Fruit fly (Drosophila melanogaster): ENCODE data around the gene CG32814.

The CG32814 gene

DNA sequence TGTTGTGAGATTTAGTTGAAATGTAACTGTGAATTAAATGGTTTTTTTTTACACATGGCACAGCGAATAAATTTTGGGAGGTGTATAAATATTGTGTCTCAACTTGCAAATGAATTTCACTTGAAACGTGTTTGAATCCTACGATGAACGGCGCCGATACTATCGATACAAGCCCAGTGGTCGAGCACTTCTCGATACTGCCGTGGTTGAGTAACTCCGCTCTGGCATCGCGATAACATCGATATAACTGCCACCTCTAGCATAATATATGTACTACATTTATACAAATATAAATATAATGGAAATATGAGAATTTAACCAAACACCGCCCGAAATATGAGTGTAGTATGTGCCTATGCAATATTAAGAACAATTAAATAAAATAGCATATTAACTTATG, 6.6 kb upstream of the CG32814 start (continued):
- TF ChIP-seq pan (optimal IDR thresholded peaks at IDR 0.05), result no peak
- TF ChIP-seq pan (GFP tag; optimal IDR thresholded peaks at IDR 0.05 in 1 of 2, IDR thresholded peaks at IDR 0.05 in 1 of 2), result peak in 1 of 2 experiments; percentile 26
- peak; percentile 9 for TF ChIP-seq Antp (GFP tag; optimal IDR thresholded peaks at IDR 0.05)
- TF ChIP-seq ind (GFP tag; optimal IDR thresholded peaks at IDR 0.05), result peak; percentile 27
- no peak for TF ChIP-seq ssp (GFP tag; IDR thresholded peaks at IDR 0.05)
- no peak for TF ChIP-seq HLHmδ (GFP tag; optimal IDR thresholded peaks at IDR 0.05)
- no peak for TF ChIP-seq CG1647 (GFP tag; optimal IDR thresholded peaks at IDR 0.05)
- no peak for TF ChIP-seq maf-S (GFP tag; optimal IDR thresholded peaks at IDR 0.05)
- TF ChIP-seq CHES-1-like (GFP tag; optimal IDR thresholded peaks at IDR 0.05), result no peak
- no peak for TF ChIP-seq D19B (GFP tag; optimal IDR thresholded peaks at IDR 0.05)
- TF ChIP-seq CG17829 (tag; optimal IDR thresholded peaks at IDR 0.05), result peak; percentile 25
- no peak for TF ChIP-seq CG3065 (GFP tag; optimal IDR thresholded peaks at IDR 0.05)
- no peak for TF ChIP-seq YL-1 (GFP tag; optimal IDR thresholded peaks at IDR 0.05)
- TF ChIP-seq Camta (GFP tag; optimal IDR thresholded peaks at IDR 0.05), result no peak
- no peak for TF ChIP-seq CG10462 (GFP tag; optimal IDR thresholded peaks at IDR 0.05)
- TF ChIP-seq Nf-YC (tag; optimal IDR thresholded peaks at IDR 0.05), result no peak
- no peak for TF ChIP-seq Nf-YB (GFP tag; optimal IDR thresholded peaks at IDR 0.05)
- no peak for TF ChIP-seq bowl (GFP tag; IDR thresholded peaks at IDR 0.05)
- no peak for TF ChIP-seq seq (GFP tag; IDR thresholded peaks at IDR 0.05)
- TF ChIP-seq CG17328 (GFP tag; IDR thresholded peaks at IDR 0.05), result no peak
- TF ChIP-seq CG14014 (GFP tag; IDR thresholded peaks at IDR 0.05), result 0 out of 2 replicates have a peak, but pooled peaks have one; percentile 12
- peak; percentile 67; the same call in 1 of the 2 replicates for TF ChIP-seq CG6272 (GFP tag; IDR thresholded peaks at IDR 0.05)
- TF ChIP-seq nerfin-2 (GFP tag; IDR thresholded peaks at IDR 0.05; ENCODE audit: partially characterized antibody), result peak; percentile 97
- peak; percentile 44 for TF ChIP-seq CG17186 (GFP tag; optimal IDR thresholded peaks at IDR 0.05)
- no peak for TF ChIP-seq Optix (GFP tag; IDR thresholded peaks at IDR 0.05)
- no peak for TF ChIP-seq dati (GFP tag; IDR thresholded peaks at IDR 0.05)
- no peak for TF ChIP-seq tup (GFP tag; optimal IDR thresholded peaks at IDR 0.05)
- TF ChIP-seq CG8290 (GFP tag; optimal IDR thresholded peaks at IDR 0.05), result no peak
- TF ChIP-seq CG8290 (tag; optimal IDR thresholded peaks at IDR 0.05), result peak in 1 of 2 experiments; percentile 65
- TF ChIP-seq CG15011 (GFP tag; optimal IDR thresholded peaks at IDR 0.05), result no peak
- TF ChIP-seq kni (GFP tag; optimal IDR thresholded peaks at IDR 0.05), result no peak
- TF ChIP-seq CG15601 (tag; optimal IDR thresholded peaks at IDR 0.05), result no peak
- no peak for TF ChIP-seq Mad (GFP tag; optimal IDR thresholded peaks at IDR 0.05)
- no peak for TF ChIP-seq Mes4 (GFP tag; optimal IDR thresholded peaks at IDR 0.05)
- no peak for TF ChIP-seq HLH54F (GFP tag; optimal IDR thresholded peaks at IDR 0.05)
- peak; percentile 59; the same call in 1 of the 2 replicates for TF ChIP-seq CG3847 (GFP tag; IDR thresholded peaks at IDR 0.05)
- no peak for TF ChIP-seq fd102C (GFP tag; optimal IDR thresholded peaks at IDR 0.05)
- peak; percentile 18 for TF ChIP-seq tin (GFP tag; optimal IDR thresholded peaks at IDR 0.05)
- TF ChIP-seq ttk (GFP tag; IDR thresholded peaks at IDR 0.05), result no peak
- TF ChIP-seq Trl (optimal IDR thresholded peaks at IDR 0.05), result no peak
- peak; percentile 8 for TF ChIP-seq Trl (GFP tag; optimal IDR thresholded peaks at IDR 0.05)
- no peak for TF ChIP-seq exex (tag; optimal IDR thresholded peaks at IDR 0.05)
- TF ChIP-seq jumu (GFP tag; optimal IDR thresholded peaks at IDR 0.05), result peak; percentile 7
- TF ChIP-seq sna (GFP tag; IDR thresholded peaks at IDR 0.05; ENCODE audit: partially characterized antibody), result peak; percentile 94
- peak; percentile 98 for TF ChIP-seq hb (GFP tag; IDR thresholded peaks at IDR 0.05; ENCODE audit: partially characterized antibody)
- no peak for TF ChIP-seq Jarid2 (GFP tag; optimal IDR thresholded peaks at IDR 0.05)
- TF ChIP-seq TFAM (GFP tag; optimal IDR thresholded peaks at IDR 0.05), result no peak
- no peak for TF ChIP-seq Eip74EF (GFP tag; optimal IDR thresholded peaks at IDR 0.05)
- TF ChIP-seq CG14441 (GFP tag; IDR thresholded peaks at IDR 0.05), result no peak
- no peak for TF ChIP-seq CG1792 (GFP tag; optimal IDR thresholded peaks at IDR 0.05)
- TF ChIP-seq Opbp (GFP tag; IDR thresholded peaks at IDR 0.05; ENCODE audit: partially characterized antibody), result peak; percentile 99
- TF ChIP-seq Dref (GFP tag; IDR thresholded peaks at IDR 0.05), result peak; percentile 91
- TF ChIP-seq fd64A (GFP tag; optimal IDR thresholded peaks at IDR 0.05), result no peak

Measured in whole organism, embryonic.